Worm (Caenorhabditis elegans) whole organism, L4 larva: ENCODE measurements around the gene F28H6.6.

Source experiments
- F49E8.2 ChIP-seq: sonication (generic microtip); optimal IDR thresholded peaks from 2 replicates; lab custom pipeline; 2016; ENCODE audit warnings: missing compliant biosample characterization, mild to moderate bottlenecking, missing genetic modification characterization, borderline replicate concordance
- ZK546.5 ChIP-seq, 2 experiments: sonication (generic microtip); optimal IDR thresholded peaks; 2 replicates each; lab custom pipeline; 2017; ENCODE audit warnings: missing biosample characterization in 2 of 2, missing genetic modification characterization in 2 of 2
- aly-2 ChIP-seq: sonication (generic microtip); optimal IDR thresholded peaks from 2 replicates; lab custom pipeline; 2018; ENCODE audit warnings: missing biosample characterization, missing genetic modification characterization
- ceh-44 ChIP-seq: fragments of 200-800 bp; sonication (Bioruptor generic); IDR thresholded peaks from 2 replicates; pipeline ENCODE4 v1.3.6; 2022; ENCODE audit warnings: missing genetic modification reagents, missing genetic modification characterization, missing compliant biosample characterization
- egl-27 ChIP-seq: sonication (generic microtip); optimal IDR thresholded peaks from 3 replicates; lab custom pipeline; 2017; ENCODE audit warnings: missing biosample characterization, missing genetic modification reagents, missing genetic modification characterization
- lir-3 ChIP-seq: sonication (generic microtip); optimal IDR thresholded peaks from 2 replicates; lab custom pipeline; 2016; ENCODE audit warnings: mild to moderate bottlenecking, missing genetic modification characterization, missing compliant biosample characterization
- mdt-29 ChIP-seq: fragments of 200-800 bp; sonication (Bioruptor generic); IDR thresholded peaks from 2 replicates; pipeline ENCODE4 v1.3.6; 2022; ENCODE audit warnings: missing genetic modification reagents, missing genetic modification characterization, missing compliant biosample characterization
- nhr-102 ChIP-seq: sonication (generic microtip); optimal IDR thresholded peaks from 2 replicates; lab custom pipeline; 2016; ENCODE audit warnings: mild to moderate bottlenecking, missing genetic modification characterization, moderate library complexity, missing compliant biosample characterization
- nhr-11 ChIP-seq: fragments of 150-350 bp; optimal IDR thresholded peaks from 2 replicates; lab custom pipeline; 2014; ENCODE audit warnings: missing biosample characterization, missing genetic modification characterization
- nhr-77 ChIP-seq: fragments of 150-350 bp; optimal IDR thresholded peaks from 2 replicates; lab custom pipeline; 2014; ENCODE audit warnings: missing biosample characterization, missing genetic modification characterization
- spr-1 ChIP-seq: sonication (generic microtip); optimal IDR thresholded peaks from 2 replicates; lab custom pipeline; 2016; ENCODE audit warnings: mild to moderate bottlenecking, missing genetic modification characterization, missing compliant biosample characterization
- ztf-11 ChIP-seq: fragments of 150-350 bp; optimal IDR thresholded peaks from 2 replicates; lab custom pipeline; 2014; ENCODE audit warnings: missing biosample characterization, missing genetic modification characterization
- ztf-7 ChIP-seq: fragments of 150-350 bp; optimal IDR thresholded peaks from 2 replicates; lab custom pipeline; 2014; ENCODE audit warnings: missing biosample characterization, missing genetic modification characterization

DNA sequence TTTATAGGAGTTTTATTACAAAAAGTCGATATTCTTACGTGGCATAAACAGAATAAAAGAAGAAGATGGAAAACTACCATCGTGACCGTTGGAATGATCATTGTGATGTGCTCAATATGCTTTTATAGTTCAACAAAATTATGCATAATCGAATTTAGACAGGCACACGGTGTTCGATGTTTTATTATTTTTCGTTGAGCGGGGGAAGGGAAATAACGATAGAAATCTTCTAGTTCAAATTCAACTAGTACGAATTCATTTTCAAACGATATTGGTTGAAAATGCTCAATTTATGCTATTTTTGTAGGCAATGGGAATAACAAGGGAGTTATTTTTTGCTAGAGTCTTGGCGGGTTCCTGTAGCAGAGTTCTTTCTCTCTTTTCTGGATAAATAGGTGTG lies 47.1 kb downstream of the F28H6.6 start, which contains the start of gene C33G3.5:
- no peak for TF ChIP-seq nhr-102
- no peak for TF ChIP-seq F49E8.2
- TF ChIP-seq mdt-29 (GFP tag; lab: Robert Waterston, UW) = no peak
- no peak for TF ChIP-seq aly-2 (tag; lab: Kevin White, UChicago)
- no peak for TF ChIP-seq nhr-77 (tag; lab: Kevin White, UChicago)
- TF ChIP-seq ztf-7 (tag; lab: Kevin White, UChicago) = no peak
- TF ChIP-seq ztf-11 (tag; lab: Kevin White, UChicago) = no peak
- TF ChIP-seq nhr-11 (tag; lab: Kevin White, UChicago) = no peak
- TF ChIP-seq ceh-44 (GFP tag; lab: Robert Waterston, UW) = no peak
- TF ChIP-seq lir-3 (tag; lab: Kevin White, UChicago) = no peak
- no peak for TF ChIP-seq spr-1 (tag; lab: Kevin White, UChicago)
- TF ChIP-seq ZK546.5 (tag; optimal IDR thresholded peaks at IDR 0.05; lab: Kevin White, UChicago) = no peak
- no peak for TF ChIP-seq egl-27
